Fruit fly (Drosophila melanogaster): ENCODE measurements around the gene alrm.

DNA sequence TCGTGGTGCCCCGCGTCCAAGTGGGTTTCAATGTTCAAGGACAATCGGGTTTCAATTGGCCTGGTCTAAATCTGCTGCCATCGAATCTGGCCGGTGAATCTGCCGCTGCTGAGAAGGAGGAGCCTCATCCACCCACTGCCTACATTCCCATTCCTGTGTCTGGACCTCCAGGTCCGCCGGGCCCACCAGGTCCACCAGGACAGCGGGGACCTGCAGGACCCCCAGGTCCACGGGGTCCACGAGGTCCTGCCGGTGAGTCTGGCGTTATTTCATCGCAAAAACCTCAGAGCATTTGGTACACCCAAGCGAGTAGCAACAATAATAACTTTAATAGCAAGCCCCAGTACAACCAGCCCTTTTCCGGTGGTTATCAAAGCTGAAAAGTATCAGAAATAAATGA, 1.6 kb upstream of the alrm start:
- TF ChIP-seq EcR (GFP tag; optimal IDR thresholded peaks at IDR 0.05), result no peak
- TF ChIP-seq CG8301 (tag; optimal IDR thresholded peaks at IDR 0.05), result no peak
- TF ChIP-seq gl (tag; optimal IDR thresholded peaks at IDR 0.05), result no peak
- no peak for TF ChIP-seq CG34367 (tag; optimal IDR thresholded peaks at IDR 0.05)
- TF ChIP-seq fd96Ca (GFP tag; IDR thresholded peaks at IDR 0.05), result no peak
- TF ChIP-seq CG14655 (GFP tag; optimal IDR thresholded peaks at IDR 0.05), result no peak
- TF ChIP-seq rn (GFP tag; IDR thresholded peaks at IDR 0.05), result no peak
- TF ChIP-seq CG15710 (tag; optimal IDR thresholded peaks at IDR 0.05), result no peak
